Worm (Caenorhabditis elegans) whole organism, L3 larva: ENCODE data around the gene srx-114.

Experiments used
- ceh-82 ChIP-seq: fragments of 150-350 bp; optimal IDR thresholded peaks from 2 replicates; lab custom pipeline; 2014; ENCODE audit warnings: missing biosample characterization, missing genetic modification characterization
- egl-27 ChIP-seq: sonication (generic microtip); optimal IDR thresholded peaks from 4 replicates; lab custom pipeline; 2017; ENCODE audit warnings: missing biosample characterization, missing genetic modification reagents, missing genetic modification characterization
- egl-5 ChIP-seq: fragments of 150-350 bp; optimal IDR thresholded peaks from 2 replicates; lab custom pipeline; 2017; ENCODE audit warnings: missing biosample characterization, missing genetic modification reagents, missing genetic modification characterization, inconsistent platforms
- elt-3 ChIP-seq, 3 experiments: fragments of 150-350 bp in 1 of 3; sonication (generic microtip) in 2 of 3; optimal IDR thresholded peaks; 2 replicates in 2 of 3; 4 replicates in 1 of 3; lab custom pipeline; 2014 to 2017; ENCODE audit warnings: missing biosample characterization in 3 of 3, missing genetic modification characterization in 3 of 3
- lin-15B ChIP-seq: fragments of 150-350 bp; optimal IDR thresholded peaks from 2 replicates; lab custom pipeline; 2014; ENCODE audit warnings: missing biosample characterization, missing genetic modification characterization
- lin-39 ChIP-seq: fragments of 150-350 bp; optimal IDR thresholded peaks from 2 replicates; lab custom pipeline; 2018; ENCODE audit warnings: missing biosample characterization, missing genetic modification reagents, missing genetic modification characterization
- mdl-1 ChIP-seq: fragments of 150-350 bp; optimal IDR thresholded peaks from 2 replicates; lab custom pipeline; 2014; ENCODE audit warnings: missing biosample characterization, missing genetic modification characterization
- nfya-1 ChIP-seq: sonication (generic microtip); optimal IDR thresholded peaks from 2 replicates; lab custom pipeline; 2017; ENCODE audit warnings: missing genetic modification characterization, mild to moderate bottlenecking, missing compliant biosample characterization, antibody characterized with exemption, moderate library complexity; ENCODE audit not compliant: insufficient read depth
- nhr-11 ChIP-seq: fragments of 150-350 bp; optimal IDR thresholded peaks from 2 replicates; lab custom pipeline; 2014; ENCODE audit warnings: missing biosample characterization, missing genetic modification characterization
- nhr-12 ChIP-seq: fragments of 150-350 bp; optimal IDR thresholded peaks from 2 replicates; lab custom pipeline; 2014; ENCODE audit warnings: missing biosample characterization, missing genetic modification characterization
- tbx-2 ChIP-seq: sonication (generic microtip); optimal IDR thresholded peaks from 2 replicates; lab custom pipeline; 2016; ENCODE audit warnings: mild to moderate bottlenecking, missing genetic modification characterization, missing compliant biosample characterization
- unc-39 ChIP-seq: sonication (generic microtip); optimal IDR thresholded peaks from 4 replicates; lab custom pipeline; 2017; ENCODE audit warnings: missing biosample characterization, missing genetic modification characterization
- unc-62 ChIP-seq: fragments of 150-350 bp; sonication (generic microtip); optimal IDR thresholded peaks from 4 replicates; lab custom pipeline; 2014; ENCODE audit warnings: missing biosample characterization, missing genetic modification reagents, missing genetic modification characterization
- ztf-11 ChIP-seq: fragments of 150-350 bp; optimal IDR thresholded peaks from 2 replicates; lab custom pipeline; 2014; ENCODE audit warnings: missing biosample characterization, missing genetic modification characterization

DNA sequence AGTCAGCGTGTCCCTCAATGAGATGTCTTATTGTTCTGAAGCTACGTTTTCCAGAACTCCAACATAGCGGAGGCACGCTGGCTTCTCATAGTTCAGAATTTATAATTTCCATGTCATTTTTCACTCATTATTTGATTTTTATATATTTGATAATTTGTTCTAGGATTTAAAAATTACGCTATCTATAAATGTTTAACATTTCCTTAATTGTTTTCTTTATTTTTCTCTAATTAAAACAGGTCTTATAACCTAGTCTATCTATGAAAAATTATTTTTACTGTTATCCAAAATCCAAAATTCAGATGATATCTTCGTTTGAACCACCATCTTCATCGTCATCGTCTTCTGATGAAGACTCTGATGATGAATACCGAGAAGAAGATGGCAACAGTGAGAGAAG, 45.3 kb upstream of the srx-114 start, which contains the start of gene F56D1.1:
- TF ChIP-seq unc-39 (tag; lab: Kevin White, UChicago) (no peak), elt-3 (tag; optimal IDR thresholded peaks at IDR 0.05; lab: Kevin White, UChicago) (no peak), unc-62 (GFP tag; lab: Kevin White, UChicago) (no peak), nhr-11 (no peak), lin-15B (tag; lab: Kevin White, UChicago) (no peak), tbx-2 (tag; lab: Kevin White, UChicago) (no peak), nhr-12 (tag; lab: Kevin White, UChicago) (no peak), egl-5 (tag; lab: Kevin White, UChicago) (no peak), lin-39 (tag; lab: Kevin White, UChicago) (no peak), egl-27 (tag; lab: Kevin White, UChicago) (no peak), mdl-1 (tag; lab: Kevin White, UChicago) (no peak), ztf-11 (tag; lab: Kevin White, UChicago) (no peak), ceh-82 (tag; lab: Kevin White, UChicago) (no peak), nfya-1 (tag; lab: Kevin White, UChicago) (no peak)
